Fruit fly (Drosophila melanogaster): Measurements from ENCODE around the gene B-H1.

- TF ChIP-seq pan (optimal IDR thresholded peaks at IDR 0.05): no peak
- TF ChIP-seq Dll (optimal IDR thresholded peaks at IDR 0.05): peak; percentile 4
- no peak for TF ChIP-seq psq (optimal IDR thresholded peaks at IDR 0.05)
- TF ChIP-seq EcR (GFP tag; optimal IDR thresholded peaks at IDR 0.05): no peak
Observed at dm6 chrX:17397103-17397711, at the start of gene B-H1.

Measured in whole organism.